Fruit fly (Drosophila melanogaster) whole organism, prepupa: ENCODE data around the gene ND-B14.5B.
A peak's percentile ranks its signal among the peaks of the same experiment; 100 is the strongest.

Experiments used
- CG10669 ChIP-seq: fragments of 200-800 bp; sonication (Bioruptor generic); optimal IDR thresholded peaks from 3 replicates; lab custom pipeline; 2018; ENCODE audit warnings: missing biosample characterization, mild to moderate bottlenecking, missing genetic modification characterization, moderate library complexity
- CG11294 ChIP-seq: fragments of 200-800 bp; sonication (Bioruptor generic); IDR thresholded peaks from 2 replicates; pipeline ENCODE4 v1.3.6; 2022; ENCODE audit warnings: missing biosample characterization, missing genetic modification characterization
- CG11762 ChIP-seq: fragments of 200-800 bp; sonication (Bioruptor generic); optimal IDR thresholded peaks from 3 replicates; lab custom pipeline; 2016; ENCODE audit warnings: missing biosample characterization, missing genetic modification characterization; ENCODE audit not compliant: insufficient read depth
- CG11902 ChIP-seq: fragments of 200-800 bp; sonication (Bioruptor generic); optimal IDR thresholded peaks from 3 replicates; lab custom pipeline; 2016; ENCODE audit warnings: missing biosample characterization, missing genetic modification characterization
- CG15336 ChIP-seq: fragments of 200-800 bp; sonication (Bioruptor generic); IDR thresholded peaks from 2 replicates; pipeline ENCODE4 v1.3.6; 2022; ENCODE audit warnings: missing biosample characterization, missing genetic modification characterization
- CG1621 ChIP-seq: fragments of 200-800 bp; sonication (Bioruptor generic); optimal IDR thresholded peaks from 3 replicates; lab custom pipeline; 2018; ENCODE audit warnings: missing biosample characterization, mild to moderate bottlenecking, missing genetic modification characterization
- CG16779 ChIP-seq: fragments of 200-800 bp; sonication (Bioruptor generic); optimal IDR thresholded peaks from 3 replicates; lab custom pipeline; 2017; ENCODE audit warnings: missing biosample characterization, mild to moderate bottlenecking, missing genetic modification characterization
- CG3032 ChIP-seq: fragments of 200-800 bp; optimal IDR thresholded peaks from 2 replicates; lab custom pipeline; 2019; ENCODE audit warnings: missing biosample characterization, mild to moderate bottlenecking, missing genetic modification characterization, moderate library complexity
- CG31627 ChIP-seq: fragments of 200-800 bp; sonication (Bioruptor generic); optimal IDR thresholded peaks from 3 replicates; lab custom pipeline; 2016; ENCODE audit warnings: missing biosample characterization, missing genetic modification characterization
- CG32006 ChIP-seq: fragments of 200-800 bp; sonication (Bioruptor generic); optimal IDR thresholded peaks from 3 replicates; lab custom pipeline; 2017; ENCODE audit warnings: missing biosample characterization, mild to moderate bottlenecking, missing genetic modification characterization
- CG34406 ChIP-seq: fragments of 200-800 bp; sonication (Bioruptor generic); optimal IDR thresholded peaks from 3 replicates; lab custom pipeline; 2016; ENCODE audit warnings: missing biosample characterization, missing genetic modification characterization
- CG3919 ChIP-seq: fragments of 200-800 bp; sonication (Bioruptor generic); optimal IDR thresholded peaks from 3 replicates; lab custom pipeline; 2016; ENCODE audit warnings: missing biosample characterization, missing genetic modification characterization
- CG4318 ChIP-seq: fragments of 200-800 bp; sonication (Bioruptor generic); optimal IDR thresholded peaks from 3 replicates; lab custom pipeline; 2017; ENCODE audit warnings: missing biosample characterization, mild to moderate bottlenecking, missing genetic modification characterization
- CG6163 ChIP-seq: fragments of 200-800 bp; sonication (Bioruptor generic); IDR thresholded peaks from 3 replicates; pipeline ENCODE4 v1.3.6; 2022; ENCODE audit warnings: missing biosample characterization, missing genetic modification characterization
- CG7368 ChIP-seq: fragments of 200-800 bp; sonication (Bioruptor generic); optimal IDR thresholded peaks from 3 replicates; lab custom pipeline; 2016; ENCODE audit warnings: missing biosample characterization, missing genetic modification characterization
- CG8119 ChIP-seq: fragments of 200-800 bp; sonication (Bioruptor generic); IDR thresholded peaks from 3 replicates; pipeline ENCODE4 v1.3.6; 2022; ENCODE audit warnings: missing biosample characterization, missing genetic modification characterization
- CG8319 ChIP-seq: fragments of 200-800 bp; sonication (Bioruptor generic); optimal IDR thresholded peaks from 3 replicates; lab custom pipeline; 2016; ENCODE audit warnings: missing biosample characterization, missing genetic modification characterization
- CG9139 ChIP-seq: fragments of 200-800 bp; sonication (Bioruptor generic); optimal IDR thresholded peaks from 3 replicates; lab custom pipeline; 2017; ENCODE audit warnings: missing biosample characterization, mild to moderate bottlenecking, missing genetic modification characterization
- Eip75B ChIP-seq: fragments of 200-800 bp; sonication (Bioruptor generic); optimal IDR thresholded peaks from 3 replicates; lab custom pipeline; 2016; ENCODE audit warnings: missing biosample characterization, missing genetic modification characterization
- Eip78C ChIP-seq: fragments of 200-800 bp; sonication (Bioruptor generic); peaks from one replicate; lab custom pipeline; 2016; ENCODE audit warnings: missing biosample characterization, missing genetic modification characterization
- Eip93F ChIP-seq: fragments of 200-800 bp; sonication (Bioruptor generic); optimal IDR thresholded peaks from 2 replicates; lab custom pipeline; 2016; ENCODE audit warnings: missing biosample characterization, mild to moderate bottlenecking, missing genetic modification characterization
- Ets21C ChIP-seq: fragments of 200-800 bp; sonication (Bioruptor generic); optimal IDR thresholded peaks from 3 replicates; lab custom pipeline; 2016; ENCODE audit warnings: missing biosample characterization, missing genetic modification characterization
- Ets96B ChIP-seq: fragments of 200-800 bp; optimal IDR thresholded peaks from 2 replicates; lab custom pipeline; 2019; ENCODE audit warnings: missing biosample characterization, mild to moderate bottlenecking, missing genetic modification characterization, moderate library complexity
- Gug ChIP-seq: fragments of 200-800 bp; sonication (Bioruptor generic); IDR thresholded peaks from 2 replicates; pipeline ENCODE4 v1.3.6; 2022; ENCODE audit warnings: missing biosample characterization, missing genetic modification characterization
- Hr4 ChIP-seq: fragments of 200-800 bp; sonication (Bioruptor generic); optimal IDR thresholded peaks from 3 replicates; lab custom pipeline; 2016; ENCODE audit warnings: missing biosample characterization, missing genetic modification characterization
- Lpt ChIP-seq: fragments of 200-800 bp; sonication (Bioruptor generic); optimal IDR thresholded peaks from 3 replicates; lab custom pipeline; 2016; ENCODE audit warnings: missing biosample characterization, missing genetic modification characterization
- Met ChIP-seq: fragments of 200-800 bp; sonication (Bioruptor generic); optimal IDR thresholded peaks from 3 replicates; lab custom pipeline; 2016; ENCODE audit warnings: missing biosample characterization, missing genetic modification characterization
- Smox ChIP-seq: fragments of 200-800 bp; sonication (Bioruptor generic); optimal IDR thresholded peaks from 3 replicates; lab custom pipeline; 2016; ENCODE audit warnings: missing biosample characterization, missing genetic modification characterization
- Sox102F ChIP-seq: fragments of 200-800 bp; sonication (Bioruptor generic); optimal IDR thresholded peaks from 2 replicates; lab custom pipeline; 2016; ENCODE audit warnings: missing biosample characterization, mild to moderate bottlenecking, missing genetic modification characterization
- Sox14 ChIP-seq: fragments of 200-800 bp; sonication (Bioruptor generic); optimal IDR thresholded peaks from 3 replicates; lab custom pipeline; 2016; ENCODE audit warnings: missing biosample characterization, missing genetic modification characterization
- Sox15 ChIP-seq: fragments of 200-800 bp; sonication (Bioruptor generic); optimal IDR thresholded peaks from 3 replicates; lab custom pipeline; 2016; ENCODE audit warnings: missing biosample characterization, missing genetic modification characterization
- achi ChIP-seq: fragments of 200-800 bp; sonication (Bioruptor generic); optimal IDR thresholded peaks from 3 replicates; lab custom pipeline; 2016; ENCODE audit warnings: missing biosample characterization, missing genetic modification characterization
- acj6 ChIP-seq: fragments of 200-800 bp; sonication (Bioruptor generic); optimal IDR thresholded peaks from 3 replicates; lab custom pipeline; 2016; ENCODE audit warnings: missing biosample characterization, missing genetic modification characterization
- dac ChIP-seq: fragments of 200-800 bp; sonication (Bioruptor generic); optimal IDR thresholded peaks from 2 replicates; lab custom pipeline; 2017; ENCODE audit warnings: missing biosample characterization, mild to moderate bottlenecking, missing genetic modification characterization
- eg ChIP-seq: fragments of 200-800 bp; sonication (Bioruptor generic); IDR thresholded peaks from 3 replicates; pipeline ENCODE4 v1.3.6; 2022; ENCODE audit warnings: missing biosample characterization, missing genetic modification characterization
- esn ChIP-seq: fragments of 200-800 bp; sonication (Bioruptor generic); optimal IDR thresholded peaks from 2 replicates; lab custom pipeline; 2016; ENCODE audit warnings: missing biosample characterization, mild to moderate bottlenecking, missing genetic modification characterization, moderate library complexity
- fd59A ChIP-seq: fragments of 200-800 bp; sonication (Bioruptor generic); optimal IDR thresholded peaks from 2 replicates; lab custom pipeline; 2017; ENCODE audit warnings: missing biosample characterization, mild to moderate bottlenecking, missing genetic modification characterization, missing genetic modification reagents
- fd85E ChIP-seq: fragments of 200-800 bp; sonication (Bioruptor generic); optimal IDR thresholded peaks from 3 replicates; lab custom pipeline; 2016; ENCODE audit warnings: missing biosample characterization, missing genetic modification characterization
- fkh ChIP-seq: fragments of 200-800 bp; sonication (Bioruptor generic); optimal IDR thresholded peaks from 3 replicates; lab custom pipeline; 2017; ENCODE audit warnings: missing biosample characterization, mild to moderate bottlenecking, missing genetic modification characterization, moderate library complexity
- lz ChIP-seq: fragments of 200-800 bp; sonication (Bioruptor generic); optimal IDR thresholded peaks from 3 replicates; lab custom pipeline; 2016; ENCODE audit warnings: missing biosample characterization, missing genetic modification characterization
- salr ChIP-seq, 2 experiments: fragments of 200-800 bp; sonication (Bioruptor generic); optimal IDR thresholded peaks; 3 replicates each; lab custom pipeline; 2016 to 2018; ENCODE audit warnings: missing biosample characterization in 2 of 2, missing genetic modification characterization in 2 of 2, mild to moderate bottlenecking in 1 of 2
- spab ChIP-seq: fragments of 200-800 bp; sonication (Bioruptor generic); optimal IDR thresholded peaks from 2 replicates; lab custom pipeline; 2017; ENCODE audit warnings: missing biosample characterization, mild to moderate bottlenecking, missing genetic modification characterization, missing genetic modification reagents
- ss ChIP-seq, 2 experiments: fragments of 200-800 bp; sonication (Bioruptor generic); optimal IDR thresholded peaks; 2 replicates in 1 of 2; 3 replicates in 1 of 2; lab custom pipeline; 2017 to 2018; ENCODE audit warnings: mild to moderate bottlenecking in 2 of 2, missing biosample characterization in 2 of 2, missing genetic modification characterization in 2 of 2, moderate library complexity in 1 of 2
- svp ChIP-seq: fragments of 200-800 bp; sonication (Bioruptor generic); peaks from one replicate; lab custom pipeline; 2016; ENCODE audit warnings: missing biosample characterization, missing genetic modification characterization
- topi ChIP-seq: fragments of 200-800 bp; sonication (Bioruptor generic); optimal IDR thresholded peaks from 3 replicates; lab custom pipeline; 2016; ENCODE audit warnings: missing biosample characterization, missing genetic modification characterization
- vri ChIP-seq: fragments of 200-800 bp; sonication (Bioruptor generic); optimal IDR thresholded peaks from 3 replicates; lab custom pipeline; 2016; ENCODE audit warnings: missing biosample characterization, mild to moderate bottlenecking, missing genetic modification characterization

Gene ND-B14.5B

DNA sequence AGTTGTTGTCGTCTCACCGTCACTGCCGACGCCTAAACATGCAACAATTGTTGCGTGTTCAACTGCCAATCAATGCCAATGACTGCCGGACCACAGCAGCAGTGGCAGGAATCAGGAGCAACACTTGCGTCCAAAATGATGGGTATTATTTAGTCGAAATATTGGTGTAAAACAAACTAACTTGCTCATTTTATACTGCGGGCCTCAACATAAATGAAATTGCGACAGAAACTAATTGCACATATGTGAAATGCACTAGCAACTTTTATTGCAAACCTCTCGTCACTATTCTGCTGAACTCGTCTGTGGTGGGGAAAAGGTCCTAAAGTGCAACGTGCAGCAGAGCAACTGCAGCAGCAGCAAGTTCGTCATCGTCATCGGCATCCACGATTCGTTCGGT lies 9.1 kb upstream of the ND-B14.5B start (continued):
- TF ChIP-seq Smox (GFP tag; lab: Kevin White, UChicago) (no peak), fd85E (GFP tag; lab: Kevin White, UChicago) (no peak), CG8119 (GFP tag; lab: Robert Waterston, UW) (peak; percentile 54; the same call in 2 of the 3 replicates), CG16779 (no peak), acj6 (GFP tag; lab: Kevin White, UChicago) (peak; percentile 49), dac (GFP tag; lab: Kevin White, UChicago) (no peak), svp (peak; percentile 68), lz (GFP tag; lab: Kevin White, UChicago) (no peak), CG4318 (GFP tag; lab: Kevin White, UChicago) (no peak), CG34406 (GFP tag; lab: Kevin White, UChicago) (no peak), salr (GFP tag; optimal IDR thresholded peaks at IDR 0.05; lab: Kevin White, UChicago) (peak in 1 of 2 experiments; percentile 45), Sox102F (GFP tag; lab: Kevin White, UChicago) (no peak), Sox15 (GFP tag; lab: Kevin White, UChicago) (no peak), eg (0 out of 3 replicates have a peak, but pooled peaks have one; percentile 33), Ets21C (GFP tag; lab: Kevin White, UChicago) (no peak), fkh (GFP tag; lab: Kevin White, UChicago) (no peak), topi (GFP tag; lab: Kevin White, UChicago) (no peak), CG8319 (GFP tag; lab: Kevin White, UChicago) (no peak), CG9139 (peak; percentile 3), CG11902 (GFP tag; lab: Kevin White, UChicago) (no peak), fd59A (GFP tag; lab: Kevin White, UChicago) (peak; percentile 49), esn (GFP tag; lab: Kevin White, UChicago) (peak; percentile 7)

DNA sequence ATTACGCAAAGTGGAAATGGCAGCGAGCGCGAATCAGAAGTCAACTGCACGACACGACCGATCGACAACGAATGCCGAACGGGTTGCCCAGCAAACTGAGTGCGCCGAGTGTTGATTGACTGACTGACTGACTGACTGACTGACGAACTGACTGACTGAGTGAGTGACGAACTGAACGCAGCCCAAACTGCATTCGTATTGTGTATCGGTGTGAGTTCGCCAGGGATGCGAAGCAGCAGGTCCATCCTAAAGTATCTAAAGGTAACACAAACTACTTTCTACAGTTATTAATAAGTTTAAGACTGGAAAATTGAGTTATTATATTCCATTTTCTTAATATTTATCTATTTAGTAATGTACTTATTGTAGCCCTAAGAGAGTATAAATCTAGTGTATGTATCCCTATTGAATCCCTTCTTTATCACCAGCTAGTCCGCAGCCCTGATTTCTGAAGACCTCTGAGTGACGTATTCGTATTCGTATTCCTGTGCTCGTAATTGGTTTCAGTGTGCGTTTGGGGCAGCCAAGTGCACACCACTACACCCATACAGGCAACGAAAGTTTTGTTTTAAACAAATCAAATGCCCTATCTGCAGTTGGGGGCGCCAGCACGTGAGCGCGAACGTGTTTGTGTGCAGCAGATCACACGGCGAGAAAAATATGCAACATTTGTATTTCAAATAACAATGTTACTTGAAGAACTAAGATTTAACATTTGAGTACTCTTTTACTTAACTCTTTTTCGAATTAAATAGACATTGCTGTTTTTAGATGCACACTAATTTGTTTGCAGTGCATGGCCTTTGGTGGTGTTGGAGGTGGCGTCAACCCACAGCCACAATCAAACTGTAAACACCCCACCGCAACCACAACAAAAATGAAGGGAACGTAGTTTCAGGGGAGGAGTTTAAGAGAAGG lies 7.3 kb upstream of the ND-B14.5B start:
- TF ChIP-seq fd59A (GFP tag; lab: Kevin White, UChicago) (peak; percentile 51), Ets21C (GFP tag; lab: Kevin White, UChicago) (peak; percentile 48), dac (GFP tag; lab: Kevin White, UChicago) (peak; percentile 59), lz (GFP tag; lab: Kevin White, UChicago) (peak; percentile 78), ss (GFP tag; optimal IDR thresholded peaks at IDR 0.05; lab: Kevin White, UChicago) (peak; percentile 14 to 49), esn (GFP tag; lab: Kevin White, UChicago) (peak; percentile 79), fkh (GFP tag; lab: Kevin White, UChicago) (peak; percentile 85), Hr4 (peak; percentile 86), Gug (GFP tag; lab: Robert Waterston, UW) (peak; percentile 83), CG11762 (GFP tag; lab: Kevin White, UChicago) (peak; percentile 65), Eip75B (GFP tag; lab: Kevin White, UChicago) (peak; percentile 73), Lpt (GFP tag; lab: Kevin White, UChicago) (peak; percentile 72), CG7368 (GFP tag; lab: Kevin White, UChicago) (peak; percentile 68), CG9139 (peak; percentile 59), CG15336 (GFP tag; lab: Robert Waterston, UW) (peak; percentile 81), CG10669 (peak; percentile 54), Sox14 (GFP tag; lab: Kevin White, UChicago) (peak; percentile 84), Eip78C (peak; percentile 94), CG3032 (peak; percentile 51), CG3919 (peak; percentile 85), CG6163 (GFP tag; lab: Robert Waterston, UW) (peak; percentile 92), Smox (GFP tag; lab: Kevin White, UChicago) (peak; percentile 68), achi (GFP tag; lab: Kevin White, UChicago) (peak; percentile 77), CG32006 (GFP tag; lab: Kevin White, UChicago) (peak; percentile 88), CG31627 (GFP tag; lab: Kevin White, UChicago) (peak; percentile 84), Met (GFP tag; lab: Kevin White, UChicago) (peak; percentile 77), salr (GFP tag; optimal IDR thresholded peaks at IDR 0.05; lab: Kevin White, UChicago) (peak; percentile 41 to 76), Sox15 (GFP tag; lab: Kevin White, UChicago) (peak; percentile 59), Ets96B (tag; lab: Kevin White, UChicago) (peak; percentile 65), CG1621 (tag; lab: Kevin White, UChicago) (peak; percentile 43), Eip93F (GFP tag; lab: Kevin White, UChicago) (no peak), spab (GFP tag; lab: Kevin White, UChicago) (peak; percentile 20), CG11902 (GFP tag; lab: Kevin White, UChicago) (peak; percentile 58), vri (GFP tag; lab: Kevin White, UChicago) (peak; percentile 37), CG11294 (GFP tag; lab: Robert Waterston, UW) (peak; percentile 74)
